Fruit fly (Drosophila melanogaster): ENCODE data around the gene laza.

DNA sequence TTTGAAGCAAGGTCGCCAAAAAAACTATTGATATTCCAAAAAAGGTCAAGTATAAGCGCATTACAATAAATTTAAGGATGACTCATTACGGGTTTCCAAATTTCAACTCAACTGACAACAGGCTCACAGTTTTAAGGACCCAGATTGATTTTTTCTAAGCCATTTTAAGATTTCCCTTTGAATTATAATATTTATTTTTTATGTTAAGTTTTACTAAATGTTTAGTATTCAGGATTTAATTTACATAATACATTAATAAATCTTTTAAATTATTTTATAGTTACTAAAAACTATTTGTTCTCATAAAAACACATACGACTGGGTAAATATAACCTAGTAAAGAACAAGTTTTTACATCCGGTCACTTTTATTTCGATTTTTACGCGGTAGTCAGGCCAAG is 44.2 kb upstream of the laza start, which contains the start of gene CG43329:
- TF ChIP-seq Mio (GFP tag; optimal IDR thresholded peaks at IDR 0.05) (no peak), fru (GFP tag; optimal IDR thresholded peaks at IDR 0.05) (no peak), psq (GFP tag; optimal IDR thresholded peaks at IDR 0.05) (no peak), Jra (GFP tag; optimal IDR thresholded peaks at IDR 0.05) (no peak), h (GFP tag; optimal IDR thresholded peaks at IDR 0.05) (no peak), lola (GFP tag; optimal IDR thresholded peaks at IDR 0.05) (no peak), sage (GFP tag; optimal IDR thresholded peaks at IDR 0.05) (no peak), CG9705 (GFP tag; optimal IDR thresholded peaks at IDR 0.05) (no peak), br (GFP tag; optimal IDR thresholded peaks at IDR 0.05) (no peak), Rel (GFP tag; optimal IDR thresholded peaks at IDR 0.05) (no peak), Rel (tag; optimal IDR thresholded peaks at IDR 0.05) (no peak), Hr83 (GFP tag; optimal IDR thresholded peaks at IDR 0.05; ENCODE audit: poor library complexity, severe bottlenecking) (no peak)
